Fruit fly (Drosophila melanogaster): ENCODE results near the gene RpL9.
A peak's percentile ranks its signal among the peaks of the same experiment; 100 is the strongest.

The RpL9 gene

dm6 chr2L:10967257-10968008, 36.6 kb downstream of the RpL9 start (continued):
- peak; percentile 1 for TF ChIP-seq CG33213 (GFP tag; optimal IDR thresholded peaks at IDR 0.05)
- TF ChIP-seq Atf3 (GFP tag; optimal IDR thresholded peaks at IDR 0.05) = no peak
- no peak for TF ChIP-seq CG8281 (tag; optimal IDR thresholded peaks at IDR 0.05)
- no peak for TF ChIP-seq caup (GFP tag; optimal IDR thresholded peaks at IDR 0.05; ENCODE audit: severe bottlenecking)
- TF ChIP-seq eve (GFP tag; optimal IDR thresholded peaks at IDR 0.05) = no peak
- TF ChIP-seq Doc2 (GFP tag; IDR thresholded peaks at IDR 0.05) = no peak
- no peak for TF ChIP-seq dpn (GFP tag; optimal IDR thresholded peaks at IDR 0.05)
- TF ChIP-seq otp (GFP tag; IDR thresholded peaks at IDR 0.05) = 0 out of 3 replicates have a peak, but pooled peaks have one; percentile 24
- TF ChIP-seq Mes4 (GFP tag; optimal IDR thresholded peaks at IDR 0.05) = no peak
- TF ChIP-seq CG31224 (GFP tag; IDR thresholded peaks at IDR 0.05) = no peak
- TF ChIP-seq HmgZ (tag; optimal IDR thresholded peaks at IDR 0.05) = no peak
- TF ChIP-seq CG10267 (tag; optimal IDR thresholded peaks at IDR 0.05) = no peak
- no peak for TF ChIP-seq Dbx (GFP tag; IDR thresholded peaks at IDR 0.05)
- TF ChIP-seq CG30020 (tag; optimal IDR thresholded peaks at IDR 0.05) = no peak
- 0 out of 3 replicates have a peak, but pooled peaks have one; percentile 34 for TF ChIP-seq z (GFP tag; IDR thresholded peaks at IDR 0.05)
- no peak for TF ChIP-seq CG17568 (GFP tag; optimal IDR thresholded peaks at IDR 0.05)
- no peak for TF ChIP-seq CG18476 (GFP tag; optimal IDR thresholded peaks at IDR 0.05)
- TF ChIP-seq mirr (GFP tag; optimal IDR thresholded peaks at IDR 0.05) = no peak
- TF ChIP-seq CG2202 (tag; optimal IDR thresholded peaks at IDR 0.05) = no peak
- TF ChIP-seq CG6791 (GFP tag; IDR thresholded peaks at IDR 0.05; ENCODE audit: partially characterized antibody) = peak; percentile 46; the same call in 2 of the 3 replicates
- TF ChIP-seq Atf6 (GFP tag; IDR thresholded peaks at IDR 0.05) = no peak
- TF ChIP-seq CG18764 (GFP tag; optimal IDR thresholded peaks at IDR 0.05) = no peak
- TF ChIP-seq H15 (GFP tag; IDR thresholded peaks at IDR 0.05) = no peak
- TF ChIP-seq Gug (GFP tag; IDR thresholded peaks at IDR 0.05) = no peak
- no peak for TF ChIP-seq slbo (GFP tag; IDR thresholded peaks at IDR 0.05)
- TF ChIP-seq CG12942 (GFP tag; optimal IDR thresholded peaks at IDR 0.05) = no peak
- peak; percentile 93 for TF ChIP-seq ewg (GFP tag; optimal IDR thresholded peaks at IDR 0.05)
- TF ChIP-seq CG17385 (GFP tag; optimal IDR thresholded peaks at IDR 0.05) = peak; percentile 8
- TF ChIP-seq CG8359 (GFP tag; optimal IDR thresholded peaks at IDR 0.05; ENCODE audit: borderline replicate concordance) = no peak
- TF ChIP-seq gcm (GFP tag; optimal IDR thresholded peaks at IDR 0.05) = peak; percentile 54
- TF ChIP-seq jumu (GFP tag; optimal IDR thresholded peaks at IDR 0.05) = no peak
- TF ChIP-seq fd3F (GFP tag; optimal IDR thresholded peaks at IDR 0.05) = no peak
- TF ChIP-seq CG31388 (GFP tag; optimal IDR thresholded peaks at IDR 0.05) = no peak
- no peak for TF ChIP-seq ssp (GFP tag; IDR thresholded peaks at IDR 0.05)
- TF ChIP-seq Side (GFP tag; optimal IDR thresholded peaks at IDR 0.05) = peak; percentile 18
- TF ChIP-seq CG10654 (GFP tag; optimal IDR thresholded peaks at IDR 0.05) = no peak
- TF ChIP-seq az2 (GFP tag; optimal IDR thresholded peaks at IDR 0.05) = no peak
- TF ChIP-seq CG8089 (GFP tag; optimal IDR thresholded peaks at IDR 0.05) = no peak
- TF ChIP-seq Kr (GFP tag; optimal IDR thresholded peaks at IDR 0.05) = no peak
- no peak for TF ChIP-seq Hr39 (optimal IDR thresholded peaks at IDR 0.05)
- TF ChIP-seq Hand (GFP tag; optimal IDR thresholded peaks at IDR 0.05) = no peak
- TF ChIP-seq Max (GFP tag; optimal IDR thresholded peaks at IDR 0.05) = peak; percentile 13
- TF ChIP-seq CG1647 (GFP tag; optimal IDR thresholded peaks at IDR 0.05) = no peak
- no peak for TF ChIP-seq CG32772 (GFP tag; IDR thresholded peaks at IDR 0.05)
- no peak for TF ChIP-seq CG10274 (GFP tag; optimal IDR thresholded peaks at IDR 0.05)
- TF ChIP-seq MESR4 (GFP tag; optimal IDR thresholded peaks at IDR 0.05) = peak; percentile 70
- no peak for TF ChIP-seq CG4730 (GFP tag; IDR thresholded peaks at IDR 0.05)
- no peak for TF ChIP-seq Meics (GFP tag; optimal IDR thresholded peaks at IDR 0.05)
- no peak for TF ChIP-seq Doc3 (GFP tag; IDR thresholded peaks at IDR 0.05; ENCODE audit: partially characterized antibody)
- TF ChIP-seq cas (GFP tag; IDR thresholded peaks at IDR 0.05) = no peak
- TF ChIP-seq Sin3A (optimal IDR thresholded peaks at IDR 0.05) = peak; percentile 4

Data from whole organism, embryonic.